Worm (Caenorhabditis elegans) whole organism, L4/young adult: Measurements from ENCODE around the gene cec-3.

ENCODE experiments used
- W03F9.2 ChIP-seq: fragments of 150-350 bp; optimal IDR thresholded peaks from 2 replicates; lab custom pipeline; 2014; ENCODE audit warnings: missing biosample characterization, missing genetic modification characterization
- dao-5 ChIP-seq: sonication (generic microtip); optimal IDR thresholded peaks from 2 replicates; lab custom pipeline; 2016; ENCODE audit warnings: missing genotype, missing genetic modification characterization, moderate library complexity, missing compliant biosample characterization
- him-1 ChIP-seq: sonication (generic microtip); optimal IDR thresholded peaks from 2 replicates; lab custom pipeline; 2016; ENCODE audit warnings: missing genotype, missing genetic modification reagents, missing genetic modification characterization, missing compliant biosample characterization

cec-3 gene

DNA sequence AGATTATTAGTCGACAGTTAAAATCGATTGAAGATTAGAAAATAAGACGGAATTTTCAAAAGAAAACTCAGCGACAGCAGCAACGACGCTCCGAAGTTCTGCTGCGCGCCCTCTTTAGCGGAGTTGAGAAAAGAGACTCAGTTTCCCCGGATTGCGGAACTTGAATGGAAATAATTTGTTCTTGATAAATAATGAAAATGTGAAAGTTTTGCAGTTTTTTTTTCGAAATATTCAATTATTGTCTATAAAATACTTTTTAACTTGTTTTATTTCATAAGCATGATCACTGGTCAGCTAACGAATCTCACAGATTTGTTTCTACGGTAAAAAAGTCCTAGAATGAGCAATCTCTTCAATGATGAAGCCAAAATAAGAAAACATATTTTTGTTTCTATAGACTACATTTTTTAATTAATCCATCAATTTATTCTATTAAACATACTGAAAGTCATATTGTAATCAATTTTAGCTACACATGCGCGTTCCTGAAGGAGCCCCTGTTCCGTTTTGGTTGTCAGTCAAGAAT is at the start of gene cec-3, which contains the start of gene T09A5.15:
Gene cec-3 (minus strand): TSS at position 116 of the 526 bp plus-strand sequence.
Gene T09A5.15 (plus strand): TSS at position 476 of the 526 bp plus-strand sequence.
- TF ChIP-seq dao-5 (tag; lab: Kevin White, UChicago) = no peak
- no peak for TF ChIP-seq him-1 (tag; lab: Kevin White, UChicago)
- TF ChIP-seq W03F9.2 = peak; percentile 4

DNA sequence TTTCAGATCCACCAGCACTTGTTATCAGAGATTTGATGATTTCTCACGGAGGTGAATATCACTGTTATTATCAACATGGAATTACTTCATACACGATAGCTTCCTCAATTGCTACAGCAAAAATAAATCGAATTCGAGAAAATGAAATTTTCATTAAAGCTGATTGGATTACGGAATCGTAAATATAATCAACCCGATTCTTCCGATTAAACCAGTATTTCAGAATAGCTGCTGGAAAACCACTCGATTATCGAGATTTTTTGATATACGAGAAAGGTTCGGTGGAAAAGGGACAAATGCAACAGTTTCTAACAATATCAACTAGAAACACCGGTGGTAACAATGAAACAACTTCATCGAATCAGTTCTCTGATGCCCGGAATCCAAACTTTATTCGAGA is 44.6 kb upstream of the cec-3 start:
- TF ChIP-seq him-1 (tag; lab: Kevin White, UChicago) = no peak

DNA sequence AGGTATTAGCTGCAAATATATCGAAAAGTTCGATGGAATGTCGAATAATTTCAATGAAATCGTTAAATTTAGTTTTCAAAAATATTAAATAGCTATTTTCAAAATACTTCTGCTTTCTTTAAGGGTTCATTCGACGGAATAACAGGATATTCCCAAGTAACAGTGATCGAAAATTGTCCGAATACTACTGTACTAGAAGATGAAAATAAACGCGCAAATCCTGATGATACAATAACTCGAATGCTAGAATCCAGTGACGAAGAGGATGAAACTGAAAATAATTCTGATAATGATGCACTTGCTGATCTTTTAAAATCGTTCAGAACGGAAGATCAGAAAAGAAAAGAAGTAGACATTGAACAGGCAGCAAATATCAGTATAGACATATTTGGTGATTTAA is 43.4 kb upstream of the cec-3 start:
- TF ChIP-seq W03F9.2 (no peak), him-1 (tag; lab: Kevin White, UChicago) (no peak), dao-5 (tag; lab: Kevin White, UChicago) (no peak)

DNA sequence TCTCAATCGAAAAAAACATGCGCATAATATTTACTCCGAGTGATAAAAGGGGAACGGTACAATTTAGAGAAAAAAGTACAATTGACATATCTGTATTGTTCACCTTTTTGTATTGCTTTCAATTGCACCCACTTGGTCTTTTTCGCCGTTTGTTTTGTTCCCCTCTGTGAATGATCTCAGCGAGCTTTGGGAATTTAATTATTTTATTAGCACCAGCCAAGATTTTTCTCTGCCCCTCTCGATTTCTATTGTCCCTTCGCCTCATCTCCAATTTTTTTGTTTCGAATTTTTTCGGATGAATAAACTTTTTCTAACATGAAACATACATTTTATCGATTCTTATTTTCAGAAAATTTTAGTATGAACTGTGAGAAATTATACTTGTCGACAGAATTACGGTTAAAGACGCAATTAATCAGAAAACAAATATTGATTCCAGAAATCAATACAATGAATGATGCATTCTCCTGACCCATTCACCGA is 42.8 kb upstream of the cec-3 start, which contains the start of gene rev-1:
Gene rev-1 (plus strand): TSS at position 433 of the 483 bp plus-strand sequence.
- no peak for TF ChIP-seq him-1 (tag; lab: Kevin White, UChicago)

ce11 chrII:7895190-7895589 is 37.8 kb upstream of the cec-3 start:
- TF ChIP-seq W03F9.2 = no peak
- no peak for TF ChIP-seq him-1 (tag; lab: Kevin White, UChicago)
- no peak for TF ChIP-seq dao-5 (tag; lab: Kevin White, UChicago)

DNA sequence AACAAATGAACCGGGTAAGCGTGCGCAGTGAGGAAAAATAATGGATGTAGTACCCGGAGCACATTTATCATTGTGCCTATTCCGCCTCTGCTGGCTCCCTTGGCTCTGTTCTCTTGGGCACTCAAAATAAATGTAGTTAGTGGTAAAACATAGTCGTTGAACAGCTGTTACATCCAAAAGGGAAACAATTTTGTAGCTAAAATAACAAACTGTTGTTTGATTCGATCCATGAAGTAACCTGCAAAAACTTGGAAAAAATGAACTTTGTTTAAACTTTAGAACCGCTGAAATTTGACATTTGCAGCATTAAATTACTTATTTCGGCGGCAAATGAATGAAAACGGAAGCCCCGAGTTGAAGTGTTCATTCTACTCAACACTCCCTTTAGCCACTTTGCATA is 36.2 kb upstream of the cec-3 start:
- TF ChIP-seq dao-5 (tag; lab: Kevin White, UChicago) (no peak), him-1 (tag; lab: Kevin White, UChicago) (no peak), W03F9.2 (no peak)

DNA sequence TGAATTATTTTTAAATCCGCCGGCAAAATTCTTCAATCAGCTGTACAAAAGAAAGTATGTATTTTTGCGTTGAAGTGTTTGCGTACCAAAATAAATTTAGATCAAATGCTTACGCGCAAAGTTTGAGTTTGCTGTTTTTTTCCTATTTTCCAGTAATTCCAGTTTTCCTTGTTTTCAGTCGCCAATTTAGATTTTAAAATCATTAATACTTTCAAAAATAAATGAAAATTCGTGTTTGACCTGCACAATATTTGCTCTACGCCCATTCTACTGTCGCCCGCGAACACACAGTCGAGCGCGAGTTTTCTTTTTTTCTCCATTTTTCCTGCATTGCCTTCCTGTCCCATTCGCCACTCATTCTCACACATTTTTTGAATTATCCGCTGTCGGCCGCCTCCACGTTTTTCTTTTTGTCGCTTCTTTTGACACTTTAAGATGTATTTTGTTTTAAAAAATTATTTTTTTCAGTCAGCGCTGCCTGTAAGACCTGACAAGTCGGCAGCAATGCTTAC is 35.4 kb upstream of the cec-3 start, which contains the start of gene ptc-1:
Gene ptc-1 (plus strand): TSS at position 462 of the 512 bp plus-strand sequence.
- TF ChIP-seq dao-5 (tag; lab: Kevin White, UChicago) (no peak), him-1 (tag; lab: Kevin White, UChicago) (no peak)

DNA sequence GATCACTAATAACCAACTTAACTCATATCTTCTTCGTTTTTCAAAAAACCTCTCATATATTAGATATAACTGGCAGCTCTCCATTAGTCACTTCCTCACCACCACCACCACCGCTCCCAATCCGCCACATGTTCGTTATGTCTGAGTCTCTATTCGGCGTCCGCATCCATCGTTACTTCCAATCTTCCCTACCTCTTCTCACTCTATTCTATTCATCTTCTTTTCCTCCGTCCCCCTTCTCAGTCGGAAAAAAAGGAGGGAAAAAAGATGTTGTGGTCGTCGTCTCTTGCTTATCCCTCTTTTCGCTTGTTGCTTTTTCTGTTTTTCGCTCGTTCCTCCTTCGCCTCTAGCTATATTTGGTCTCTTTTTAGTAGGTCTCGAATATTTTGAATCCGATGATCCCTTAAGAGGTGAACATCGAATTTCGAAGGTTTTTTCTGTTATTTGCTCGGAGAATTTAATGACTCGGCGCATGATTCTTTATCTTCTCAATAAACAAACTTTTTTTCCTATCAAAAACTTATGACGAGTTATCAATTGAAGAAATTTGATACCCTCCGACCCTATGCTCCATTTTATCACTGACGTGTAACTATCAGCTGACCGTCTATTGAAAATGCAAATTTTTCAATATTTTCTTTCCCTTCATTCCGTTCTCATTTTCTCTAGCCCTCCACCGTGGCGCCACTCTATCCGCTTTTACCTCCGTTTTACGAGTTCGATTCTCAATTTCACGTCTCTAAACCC is 34.6 kb upstream of the cec-3 start:
- TF ChIP-seq him-1 (tag; lab: Kevin White, UChicago) (peak; percentile 30), dao-5 (tag; lab: Kevin White, UChicago) (no peak)

ce11 chrII:7889321-7889720 is 31.9 kb upstream of the cec-3 start:
- TF ChIP-seq W03F9.2 (no peak), him-1 (tag; lab: Kevin White, UChicago) (no peak), dao-5 (tag; lab: Kevin White, UChicago) (no peak)

ce11 chrII:7888759-7889158 is 31.4 kb upstream of the cec-3 start:
- TF ChIP-seq W03F9.2 = peak; percentile 16
- TF ChIP-seq him-1 (tag; lab: Kevin White, UChicago) = no peak
- TF ChIP-seq dao-5 (tag; lab: Kevin White, UChicago) = no peak

ce11 chrII:7887295-7887694 is 29.9 kb upstream of the cec-3 start:
- TF ChIP-seq him-1 (tag; lab: Kevin White, UChicago) (no peak), dao-5 (tag; lab: Kevin White, UChicago) (no peak), W03F9.2 (no peak)

ce11 chrII:7884898-7885297 is 27.5 kb upstream of the cec-3 start:
- TF ChIP-seq him-1 (tag; lab: Kevin White, UChicago) (peak; percentile 16), dao-5 (tag; lab: Kevin White, UChicago) (no peak)

- TF ChIP-seq W03F9.2 (peak; percentile 73), him-1 (tag; lab: Kevin White, UChicago) (no peak), dao-5 (tag; lab: Kevin White, UChicago) (no peak)
These were observed 23.0 kb upstream of the cec-3 start, which contains the start of gene perm-1 for ce11 chrII:7880373-7880862. Gene perm-1, plus strand, starts transcription at chrII:7880812.

DNA sequence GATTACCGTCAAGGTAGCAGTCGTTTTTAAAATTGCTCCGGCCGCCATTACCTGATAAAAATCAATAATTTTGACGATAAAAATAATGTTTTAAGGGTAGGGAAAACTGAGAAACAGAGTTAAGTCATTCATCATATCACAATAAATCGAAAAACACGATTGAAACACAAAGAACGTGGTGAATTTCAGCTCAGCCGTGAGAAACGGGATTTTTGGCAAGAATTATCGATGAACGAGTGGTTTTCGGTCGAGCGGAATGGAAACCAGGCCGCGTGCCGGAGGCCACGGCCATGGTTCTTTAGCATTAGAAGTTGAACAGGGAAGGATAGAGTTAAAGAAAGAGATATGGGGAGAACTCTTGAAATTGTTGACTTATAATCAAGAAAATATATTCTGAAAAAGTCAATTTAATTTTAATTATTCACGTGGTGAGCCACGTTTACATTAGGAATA is 21.9 kb upstream of the cec-3 start, which contains the start of the genes vha-4 and T01H3.5:
Gene vha-4 (minus strand): TSS at position 51 of the 453 bp plus-strand sequence.
Gene T01H3.5 (plus strand): TSS at position 351 of the 453 bp plus-strand sequence.
- TF ChIP-seq him-1 (tag; lab: Kevin White, UChicago) = no peak
- TF ChIP-seq dao-5 (tag; lab: Kevin White, UChicago) = no peak
- TF ChIP-seq W03F9.2 = no peak
